Fruit fly (Drosophila melanogaster) whole organism, wandering third instar larva: ENCODE results near the gene Or98b.

Experiments
- Abd-B ChIP-seq: fragments of >200 bp; optimal IDR thresholded peaks from 2 replicates; lab custom pipeline; 2017; ENCODE audit warnings: missing biosample characterization, missing genetic modification characterization
- CG32264 ChIP-seq: fragments of 200-800 bp; sonication (Bioruptor generic); optimal IDR thresholded peaks from 2 replicates; lab custom pipeline; 2016; ENCODE audit warnings: missing biosample characterization, missing genetic modification characterization
- CG9705 ChIP-seq: fragments of 200-800 bp; sonication (Bioruptor generic); optimal IDR thresholded peaks from 2 replicates; lab custom pipeline; 2018; ENCODE audit warnings: missing biosample characterization, mild to moderate bottlenecking, missing genetic modification characterization
- CrebA ChIP-seq: fragments of 200-800 bp; sonication (Bioruptor generic); optimal IDR thresholded peaks from 2 replicates; lab custom pipeline; 2016; ENCODE audit warnings: missing biosample characterization, mild to moderate bottlenecking, missing genetic modification characterization, borderline replicate concordance
- Dfd ChIP-seq: fragments of >200 bp; optimal IDR thresholded peaks from 2 replicates; lab custom pipeline; 2017; ENCODE audit warnings: missing biosample characterization, missing genetic modification characterization
- Dif ChIP-seq: fragments of 200-275, 200-300 bp; sonication (Bioruptor generic); optimal IDR thresholded peaks from 2 replicates; lab custom pipeline; 2018; ENCODE audit warnings: missing biosample characterization, missing genetic modification characterization; ENCODE audit not compliant: partially characterized antibody
- GATAd ChIP-seq: sonication (Bioruptor generic); optimal IDR thresholded peaks from 2 replicates; lab custom pipeline; 2016; ENCODE audit warnings: missing biosample characterization, missing genetic modification characterization
- HLH106 ChIP-seq: fragments of 200-800 bp; optimal IDR thresholded peaks from 3 replicates; lab custom pipeline; 2019; ENCODE audit warnings: missing biosample characterization, mild to moderate bottlenecking, missing genetic modification characterization, moderate library complexity
- Hnf4 ChIP-seq: fragments of 200-800 bp; sonication (Bioruptor generic); optimal IDR thresholded peaks from 2 replicates; lab custom pipeline; 2016; ENCODE audit warnings: missing biosample characterization, mild to moderate bottlenecking, missing genetic modification characterization
- Hr78 ChIP-seq: fragments of >200 bp; optimal IDR thresholded peaks from 2 replicates; lab custom pipeline; 2017; ENCODE audit warnings: missing biosample characterization, missing genetic modification characterization
- Hr83 ChIP-seq: fragments of 200-300 bp; sonication (Bioruptor generic); optimal IDR thresholded peaks from 2 replicates; lab custom pipeline; 2016; ENCODE audit warnings: missing biosample characterization, mild to moderate bottlenecking, missing genetic modification characterization, moderate library complexity; ENCODE audit not compliant: poor library complexity, severe bottlenecking
- Jra ChIP-seq: sonication (Bioruptor generic); optimal IDR thresholded peaks from 2 replicates; lab custom pipeline; 2016; ENCODE audit warnings: missing biosample characterization, missing genetic modification characterization
- Mio ChIP-seq: sonication (Bioruptor generic); optimal IDR thresholded peaks from 2 replicates; lab custom pipeline; 2016; ENCODE audit warnings: missing biosample characterization, missing genetic modification characterization
- Myc ChIP-seq: fragments of >200 bp; optimal IDR thresholded peaks from 2 replicates; lab custom pipeline; 2017
- N ChIP-seq: fragments of >200 bp; optimal IDR thresholded peaks from 2 replicates; lab custom pipeline; 2018; ENCODE audit warnings: missing biosample characterization, missing external identifiers, missing genetic modification characterization
- OdsH ChIP-seq: fragments of 200-800 bp; sonication (Bioruptor generic); optimal IDR thresholded peaks from 2 replicates; lab custom pipeline; 2016; ENCODE audit warnings: missing biosample characterization, mild to moderate bottlenecking, missing genetic modification characterization
- Rel ChIP-seq, 2 experiments: fragments of 200-800 bp; sonication (Bioruptor generic) in 1 of 2; optimal IDR thresholded peaks; 2 replicates in 1 of 2; 3 replicates in 1 of 2; lab custom pipeline; 2016 to 2019; ENCODE audit warnings: mild to moderate bottlenecking in 2 of 2, missing biosample characterization in 2 of 2, missing genetic modification characterization in 2 of 2, moderate library complexity in 1 of 2
- Sp1 ChIP-seq: fragments of 200-800 bp; sonication (Bioruptor generic); optimal IDR thresholded peaks from 3 replicates; lab custom pipeline; 2019; ENCODE audit warnings: missing biosample characterization, mild to moderate bottlenecking, missing genetic modification characterization, moderate library complexity
- Vsx2 ChIP-seq: fragments of 200-300, 225-300 bp; sonication (Bioruptor generic); optimal IDR thresholded peaks from 2 replicates; lab custom pipeline; 2018; ENCODE audit warnings: missing biosample characterization, missing genetic modification characterization; ENCODE audit not compliant: partially characterized antibody
- br ChIP-seq: fragments of 200-800 bp; sonication (Bioruptor generic); optimal IDR thresholded peaks from 2 replicates; lab custom pipeline; 2016; ENCODE audit warnings: missing biosample characterization, missing genetic modification characterization
- brk ChIP-seq: fragments of 200-800 bp; sonication (Bioruptor generic); optimal IDR thresholded peaks from 2 replicates; lab custom pipeline; 2016; ENCODE audit warnings: missing biosample characterization, mild to moderate bottlenecking, missing genetic modification characterization
- dl ChIP-seq, 2 experiments: fragments of 175-275, 200-275 bp in 1 of 2; fragments of 200-275 bp in 1 of 2; sonication (Bioruptor generic); optimal IDR thresholded peaks; lab custom pipeline; 2018; ENCODE audit warnings: mild to moderate bottlenecking in 2 of 2, missing biosample characterization in 2 of 2, missing genetic modification characterization in 2 of 2, moderate library complexity in 2 of 2; ENCODE audit not compliant: partially characterized antibody in 2 of 2, insufficient read depth in 1 of 2
- dmrt93B ChIP-seq: fragments of 200-800 bp; sonication (Bioruptor generic); optimal IDR thresholded peaks from 2 replicates; lab custom pipeline; 2018; ENCODE audit warnings: missing biosample characterization, mild to moderate bottlenecking, missing genetic modification characterization
- dsf ChIP-seq: sonication (Bioruptor generic); optimal IDR thresholded peaks from 2 replicates; lab custom pipeline; 2016; ENCODE audit warnings: missing biosample characterization, missing genetic modification characterization, borderline replicate concordance
- ey ChIP-seq: fragments of 200-800 bp; sonication (Bioruptor generic); optimal IDR thresholded peaks from 2 replicates; lab custom pipeline; 2016; ENCODE audit warnings: missing biosample characterization, missing genetic modification characterization
- foxo ChIP-seq, 2 experiments: fragments of 200-800 bp; sonication (Bioruptor generic); optimal IDR thresholded peaks; 2 replicates in 1 of 2; 3 replicates in 1 of 2; lab custom pipeline; 2016 to 2017; ENCODE audit warnings: missing biosample characterization in 2 of 2, missing genetic modification characterization in 2 of 2
- fru ChIP-seq: fragments of 200-800 bp; sonication (Bioruptor generic); optimal IDR thresholded peaks from 3 replicates; lab custom pipeline; 2016; ENCODE audit warnings: missing biosample characterization, mild to moderate bottlenecking, missing genetic modification characterization
- h ChIP-seq: fragments of 200-800 bp; sonication (Bioruptor generic); optimal IDR thresholded peaks from 3 replicates; lab custom pipeline; 2016; ENCODE audit warnings: missing biosample characterization, mild to moderate bottlenecking, missing genetic modification characterization
- jim ChIP-seq: fragments of 175-275, 200-325 bp; sonication (Bioruptor generic); optimal IDR thresholded peaks from 2 replicates; lab custom pipeline; 2016; ENCODE audit warnings: missing biosample characterization, mild to moderate bottlenecking, missing genetic modification characterization
- lola ChIP-seq: fragments of >200 bp; optimal IDR thresholded peaks from 2 replicates; lab custom pipeline; 2017; ENCODE audit warnings: missing biosample characterization, missing genetic modification characterization
- pan ChIP-seq: fragments of >200 bp; optimal IDR thresholded peaks from 2 replicates; lab custom pipeline; 2017
- psq ChIP-seq: fragments of 200-800 bp; sonication (Bioruptor generic); optimal IDR thresholded peaks from 3 replicates; lab custom pipeline; 2017; ENCODE audit warnings: missing biosample characterization, mild to moderate bottlenecking, missing genetic modification characterization, moderate library complexity
- rgr ChIP-seq: fragments of 200-800 bp; sonication (Bioruptor generic); optimal IDR thresholded peaks from 3 replicates; lab custom pipeline; 2016; ENCODE audit warnings: missing biosample characterization, mild to moderate bottlenecking, missing genetic modification characterization
- sage ChIP-seq: fragments of 200-800 bp; sonication (Bioruptor generic); optimal IDR thresholded peaks from 2 replicates; lab custom pipeline; 2016; ENCODE audit warnings: missing biosample characterization, mild to moderate bottlenecking, missing genetic modification characterization
- sv ChIP-seq: fragments of 200-800 bp; sonication (Bioruptor generic); optimal IDR thresholded peaks from 3 replicates; lab custom pipeline; 2016; ENCODE audit warnings: missing biosample characterization, missing genetic modification characterization
- tai ChIP-seq: sonication (Bioruptor generic); optimal IDR thresholded peaks from 2 replicates; lab custom pipeline; 2016; ENCODE audit warnings: missing biosample characterization, missing genetic modification characterization
- usp ChIP-seq: fragments of >200 bp; optimal IDR thresholded peaks from 2 replicates; lab custom pipeline; 2017; ENCODE audit warnings: missing biosample characterization, missing genetic modification characterization
- woc ChIP-seq: sonication (Bioruptor generic); optimal IDR thresholded peaks from 2 replicates; lab custom pipeline; 2016; ENCODE audit warnings: missing biosample characterization, mild to moderate bottlenecking, missing genetic modification characterization

Gene Or98b

dm6 chr3R:28339654-28340605, 12.1 kb upstream of the Or98b start, which contains the start of the genes Gfat2 and Moca-cyp (continued):
- peak; percentile 31 for TF ChIP-seq dmrt93B (GFP tag; lab: Kevin White, UChicago)
- TF ChIP-seq Hnf4 (GFP tag; lab: Kevin White, UChicago): no peak
- TF ChIP-seq N (GFP tag; lab: Kevin White, UChicago): no peak
- peak; percentile 17 for TF ChIP-seq Myc
- peak; percentile 50 for TF ChIP-seq CG9705 (GFP tag; lab: Kevin White, UChicago)

dm6 chr3R:28340606-28340999, 11.4 kb upstream of the Or98b start:
- TF ChIP-seq pan (lab: Kevin White, UChicago): no peak
- TF ChIP-seq dl (GFP tag; optimal IDR thresholded peaks at IDR 0.05; lab: Kevin White, UChicago; ENCODE audit: insufficient read depth in 1 of 2, partially characterized antibody in 2 of 2): no peak
- no peak for TF ChIP-seq woc (GFP tag; lab: Kevin White, UChicago)
- no peak for TF ChIP-seq Hr83 (GFP tag; lab: Kevin White, UChicago)
- TF ChIP-seq jim (GFP tag; lab: Kevin White, UChicago): no peak
- no peak for TF ChIP-seq Myc
- TF ChIP-seq rgr: peak; percentile 44
- TF ChIP-seq N (GFP tag; lab: Kevin White, UChicago): no peak
- TF ChIP-seq Hnf4 (GFP tag; lab: Kevin White, UChicago): no peak
- no peak for TF ChIP-seq GATAd (GFP tag; lab: Kevin White, UChicago)
- TF ChIP-seq br (GFP tag; lab: Kevin White, UChicago): peak; percentile 18
- no peak for TF ChIP-seq Dfd (GFP tag; lab: Kevin White, UChicago)
- no peak for TF ChIP-seq CG9705 (GFP tag; lab: Kevin White, UChicago)
- TF ChIP-seq dsf: no peak
- no peak for TF ChIP-seq Hr78
- no peak for TF ChIP-seq tai
- no peak for TF ChIP-seq Rel (GFP tag; optimal IDR thresholded peaks at IDR 0.05; lab: Kevin White, UChicago)
- TF ChIP-seq Rel (tag; optimal IDR thresholded peaks at IDR 0.05; lab: Kevin White, UChicago): no peak
- TF ChIP-seq CG32264 (GFP tag; lab: Kevin White, UChicago): no peak
- TF ChIP-seq foxo (GFP tag; optimal IDR thresholded peaks at IDR 0.05; lab: Kevin White, UChicago): peak in 1 of 2 experiments; percentile 61
- TF ChIP-seq sv (GFP tag; lab: Kevin White, UChicago): no peak
- no peak for TF ChIP-seq Vsx2
- TF ChIP-seq HLH106 (tag; lab: Kevin White, UChicago): peak; percentile 22
- TF ChIP-seq brk: no peak
- no peak for TF ChIP-seq Jra
- TF ChIP-seq ey (GFP tag; lab: Kevin White, UChicago): no peak
- TF ChIP-seq lola: no peak
- peak; percentile 12 for TF ChIP-seq OdsH (GFP tag; lab: Kevin White, UChicago)
- no peak for TF ChIP-seq psq (GFP tag; lab: Kevin White, UChicago)
- no peak for TF ChIP-seq usp (GFP tag; lab: Kevin White, UChicago)
- TF ChIP-seq Dif (GFP tag; lab: Kevin White, UChicago): no peak
- no peak for TF ChIP-seq CrebA (GFP tag; lab: Kevin White, UChicago)
- no peak for TF ChIP-seq dmrt93B (GFP tag; lab: Kevin White, UChicago)
- TF ChIP-seq Sp1: no peak
- peak; percentile 17 for TF ChIP-seq fru (GFP tag; lab: Kevin White, UChicago)
- no peak for TF ChIP-seq h (GFP tag; lab: Kevin White, UChicago)
- no peak for TF ChIP-seq Mio
- no peak for TF ChIP-seq sage
- TF ChIP-seq Abd-B (GFP tag; lab: Kevin White, UChicago): no peak
